Fruit fly (Drosophila melanogaster): ENCODE data around the gene CG31140.

Gene CG31140

dm6 chr3R:23947002-23947401 is 16.0 kb upstream of the CG31140 start:
- no peak for TF ChIP-seq Hnf4 (GFP tag; optimal IDR thresholded peaks at IDR 0.05)

- TF ChIP-seq sv (GFP tag; optimal IDR thresholded peaks at IDR 0.05) (no peak), tai (GFP tag; optimal IDR thresholded peaks at IDR 0.05) (no peak), woc (GFP tag; optimal IDR thresholded peaks at IDR 0.05) (no peak), h (GFP tag; optimal IDR thresholded peaks at IDR 0.05) (no peak), Vsx2 (GFP tag; optimal IDR thresholded peaks at IDR 0.05; ENCODE audit: partially characterized antibody) (no peak), GATAd (GFP tag; optimal IDR thresholded peaks at IDR 0.05) (no peak), usp (GFP tag; optimal IDR thresholded peaks at IDR 0.05) (no peak), jim (GFP tag; optimal IDR thresholded peaks at IDR 0.05) (no peak), sage (GFP tag; optimal IDR thresholded peaks at IDR 0.05) (no peak), Hnf4 (GFP tag; optimal IDR thresholded peaks at IDR 0.05) (no peak), Jra (GFP tag; optimal IDR thresholded peaks at IDR 0.05) (no peak), dl (GFP tag; optimal IDR thresholded peaks at IDR 0.05; ENCODE audit: insufficient read depth in 1 of 2, partially characterized antibody in 2 of 2) (no peak), dsf (GFP tag; optimal IDR thresholded peaks at IDR 0.05; ENCODE audit: borderline replicate concordance) (no peak), Rel (GFP tag; optimal IDR thresholded peaks at IDR 0.05) (no peak), Rel (tag; optimal IDR thresholded peaks at IDR 0.05) (no peak), foxo (GFP tag; optimal IDR thresholded peaks at IDR 0.05) (no peak), lola (GFP tag; optimal IDR thresholded peaks at IDR 0.05) (no peak), Dfd (GFP tag; optimal IDR thresholded peaks at IDR 0.05) (no peak)
Observed at dm6 chr3R:23948324-23948465, 14.8 kb upstream of the CG31140 start, which contains the start of gene CG12268. Gene CG12268, minus strand, starts transcription at chr3R:23948424.

- TF ChIP-seq tai (GFP tag; optimal IDR thresholded peaks at IDR 0.05) (no peak), Rel (GFP tag; optimal IDR thresholded peaks at IDR 0.05) (peak; percentile 89), Rel (tag; optimal IDR thresholded peaks at IDR 0.05) (peak; percentile 94), Dif (GFP tag; optimal IDR thresholded peaks at IDR 0.05; ENCODE audit: partially characterized antibody) (peak; percentile 15), woc (GFP tag; optimal IDR thresholded peaks at IDR 0.05) (peak; percentile 96), sage (GFP tag; optimal IDR thresholded peaks at IDR 0.05) (peak; percentile 85), N (GFP tag; optimal IDR thresholded peaks at IDR 0.05) (no peak), psq (GFP tag; optimal IDR thresholded peaks at IDR 0.05) (peak; percentile 86), rgr (GFP tag; optimal IDR thresholded peaks at IDR 0.05) (peak; percentile 88), Vsx2 (GFP tag; optimal IDR thresholded peaks at IDR 0.05; ENCODE audit: partially characterized antibody) (peak; percentile 66), CG9705 (GFP tag; optimal IDR thresholded peaks at IDR 0.05) (peak; percentile 90), h (GFP tag; optimal IDR thresholded peaks at IDR 0.05) (peak; percentile 92), Hr78 (GFP tag; optimal IDR thresholded peaks at IDR 0.05) (no peak), lola (GFP tag; optimal IDR thresholded peaks at IDR 0.05) (no peak), Sp1 (GFP tag; optimal IDR thresholded peaks at IDR 0.05) (peak; percentile 96), Mio (GFP tag; optimal IDR thresholded peaks at IDR 0.05) (peak; percentile 17), Hnf4 (GFP tag; optimal IDR thresholded peaks at IDR 0.05) (peak; percentile 85), CrebA (GFP tag; optimal IDR thresholded peaks at IDR 0.05; ENCODE audit: borderline replicate concordance) (no peak), foxo (GFP tag; optimal IDR thresholded peaks at IDR 0.05) (peak; percentile 75 to 94), pan (optimal IDR thresholded peaks at IDR 0.05) (no peak), CG32264 (GFP tag; optimal IDR thresholded peaks at IDR 0.05) (peak; percentile 82), brk (GFP tag; optimal IDR thresholded peaks at IDR 0.05) (peak; percentile 77), Hr83 (GFP tag; optimal IDR thresholded peaks at IDR 0.05; ENCODE audit: poor library complexity, severe bottlenecking) (no peak), Dfd (GFP tag; optimal IDR thresholded peaks at IDR 0.05) (no peak), GATAd (GFP tag; optimal IDR thresholded peaks at IDR 0.05) (no peak), Abd-B (GFP tag; optimal IDR thresholded peaks at IDR 0.05) (no peak), jim (GFP tag; optimal IDR thresholded peaks at IDR 0.05) (no peak), dl (GFP tag; optimal IDR thresholded peaks at IDR 0.05; ENCODE audit: insufficient read depth in 1 of 2, partially characterized antibody in 2 of 2) (peak in 1 of 2 experiments; percentile 37), br (GFP tag; optimal IDR thresholded peaks at IDR 0.05) (peak; percentile 91), usp (GFP tag; optimal IDR thresholded peaks at IDR 0.05) (no peak), Myc (optimal IDR thresholded peaks at IDR 0.05) (no peak), ey (GFP tag; optimal IDR thresholded peaks at IDR 0.05) (peak; percentile 95), Jra (GFP tag; optimal IDR thresholded peaks at IDR 0.05) (peak; percentile 84), dmrt93B (GFP tag; optimal IDR thresholded peaks at IDR 0.05) (peak; percentile 86), fru (GFP tag; optimal IDR thresholded peaks at IDR 0.05) (peak; percentile 94), dsf (GFP tag; optimal IDR thresholded peaks at IDR 0.05; ENCODE audit: borderline replicate concordance) (peak; percentile 50), sv (GFP tag; optimal IDR thresholded peaks at IDR 0.05) (no peak), HLH106 (tag; optimal IDR thresholded peaks at IDR 0.05) (peak; percentile 96), OdsH (GFP tag; optimal IDR thresholded peaks at IDR 0.05) (peak; percentile 93)
Observed at dm6 chr3R:23948466-23949413, 14.2 kb upstream of the CG31140 start.
